Worm (Caenorhabditis elegans) whole organism, L2 larva: ENCODE measurements around the gene C04E12.2.
"Not testable (repeated sequence)": the region's sequence is repeated elsewhere in the genome, so short reads cannot be mapped to it uniquely, and the experiment has no call there.

Experiments
- ama-1 ChIP-seq: fragments of 150-350 bp; optimal IDR thresholded peaks from 2 replicates; lab custom pipeline; 2018; ENCODE audit warnings: inconsistent platforms
- ceh-82 ChIP-seq: fragments of 150-350 bp; optimal IDR thresholded peaks from 2 replicates; lab custom pipeline; 2014; ENCODE audit warnings: missing biosample characterization, missing genetic modification characterization
- egl-27 ChIP-seq: sonication (generic microtip); optimal IDR thresholded peaks from 3 replicates; lab custom pipeline; 2017; ENCODE audit warnings: missing biosample characterization, missing genetic modification reagents, missing genetic modification characterization
- lin-11 ChIP-seq: fragments of 150-350 bp; sonication (generic microtip); optimal IDR thresholded peaks from 2 replicates; lab custom pipeline; 2014; ENCODE audit warnings: missing biosample characterization, missing genetic modification characterization, inconsistent platforms, mixed read lengths
- lin-13 ChIP-seq: fragments of 150-350 bp; optimal IDR thresholded peaks from 2 replicates; lab custom pipeline; 2014; ENCODE audit warnings: missing biosample characterization, missing genetic modification reagents, missing genetic modification characterization
- mab-5 ChIP-seq: fragments of 150-350 bp; optimal IDR thresholded peaks from 2 replicates; lab custom pipeline; 2014; ENCODE audit warnings: missing biosample characterization, missing genetic modification characterization
- nhr-11 ChIP-seq: fragments of 150-350 bp; optimal IDR thresholded peaks from 2 replicates; lab custom pipeline; 2014; ENCODE audit warnings: missing biosample characterization, missing genetic modification characterization
- nhr-23 ChIP-seq: fragments of 150-350 bp; optimal IDR thresholded peaks from 2 replicates; lab custom pipeline; 2014; ENCODE audit warnings: missing biosample characterization, missing genetic modification reagents, missing genetic modification characterization
- peb-1 ChIP-seq: fragments of 150-350 bp; optimal IDR thresholded peaks from 2 replicates; lab custom pipeline; 2014; ENCODE audit warnings: missing biosample characterization, missing genetic modification characterization

- TF ChIP-seq ama-1 (lab: Kevin White, UChicago); egl-27 (tag; lab: Kevin White, UChicago); nhr-11 (tag; lab: Kevin White, UChicago); lin-11 (tag; lab: Kevin White, UChicago); peb-1; ceh-82 (tag; lab: Kevin White, UChicago); mab-5 (tag; lab: Kevin White, UChicago); lin-13; nhr-23 (tag; lab: Kevin White, UChicago): not testable (repeated sequence)
Measured at ce11 chrV:3396765-3397164, 28.9 kb downstream of the C04E12.2 start, which contains the start of gene T20D4.12.
